Worm (Caenorhabditis elegans): ENCODE measurements around the gene K08E3.2.

K08E3.2 gene

DNA sequence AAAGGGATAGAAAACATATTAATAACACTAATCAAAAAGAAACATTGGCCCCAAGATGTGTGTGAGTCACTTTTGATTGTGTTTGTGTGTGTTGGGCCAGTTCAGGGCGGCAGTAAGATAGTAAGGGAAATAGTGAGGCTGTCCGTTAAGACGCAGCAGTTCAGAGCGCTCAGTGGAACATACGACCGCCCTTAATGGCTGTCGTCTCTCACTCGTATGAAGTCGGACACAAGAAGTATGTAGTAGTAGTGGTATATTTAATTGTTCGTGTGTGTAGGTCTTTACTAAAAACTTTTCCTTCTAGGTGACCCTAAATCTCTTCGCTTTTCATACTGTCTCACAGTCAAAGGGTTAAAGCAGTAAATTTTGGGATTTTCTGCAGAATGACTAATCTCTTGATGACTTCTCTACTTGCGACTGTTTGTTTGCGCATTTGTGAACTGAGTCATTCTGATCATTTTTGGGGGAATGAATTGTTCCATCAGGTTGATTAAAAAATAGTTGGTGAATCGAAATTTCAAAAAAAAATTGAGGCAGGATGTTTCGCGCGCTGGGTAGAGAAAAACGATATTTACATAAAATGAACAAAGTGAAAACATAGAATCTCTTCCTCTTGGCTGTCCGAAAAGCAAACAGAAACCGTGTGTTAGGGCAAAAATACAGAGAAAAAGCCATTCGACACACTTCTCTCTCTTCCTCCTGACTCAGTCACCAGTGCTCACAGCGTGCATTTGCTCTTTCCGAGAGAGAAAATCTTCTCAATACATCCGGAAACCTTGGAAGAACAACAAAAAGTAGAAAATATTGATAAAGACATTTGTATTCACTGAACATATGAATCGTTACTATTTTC, 15.0 kb upstream of the K08E3.2 start (continued):
- TF ChIP-seq dve-1 (tag; optimal IDR thresholded peaks at IDR 0.05; ENCODE audit: insufficient read depth) = peak; percentile 54
- TF ChIP-seq nhr-11 (tag; optimal IDR thresholded peaks at IDR 0.05) = no peak
- no peak for TF ChIP-seq tag-97 (GFP tag; IDR thresholded peaks at IDR 0.05)
- TF ChIP-seq mdl-1 (tag; optimal IDR thresholded peaks at IDR 0.05) = no peak
- TF ChIP-seq zip-11 (GFP tag; IDR thresholded peaks at IDR 0.05) = no peak
- no peak for TF ChIP-seq duxl-1 (tag; optimal IDR thresholded peaks at IDR 0.05; ENCODE audit: poor library complexity)
- TF ChIP-seq vab-7 (GFP tag; IDR thresholded peaks at IDR 0.05) = no peak
- peak; percentile 59 for TF ChIP-seq nhr-10 (tag; optimal IDR thresholded peaks at IDR 0.05)
- peak; percentile 56 for TF ChIP-seq hlh-11 (tag; optimal IDR thresholded peaks at IDR 0.05)
- peak; percentile 42 for TF ChIP-seq hlh-30 (tag; optimal IDR thresholded peaks at IDR 0.05; ENCODE audit: insufficient read depth)
- TF ChIP-seq mdt-29 (GFP tag; IDR thresholded peaks at IDR 0.05) = 0 out of 2 replicates have a peak, but pooled peaks have one; percentile 36
- TF ChIP-seq zfp-3 (GFP tag; conservative IDR thresholded peaks at IDR 0.05) = 0 out of 2 replicates have a peak, but pooled peaks have one; percentile 43
- TF ChIP-seq D1046.2 (GFP tag; IDR thresholded peaks at IDR 0.05) = no peak
- TF ChIP-seq hif-1 (tag; optimal IDR thresholded peaks at IDR 0.05) = no peak
- TF ChIP-seq nhr-102 (tag; optimal IDR thresholded peaks at IDR 0.05) = no peak
- no peak for TF ChIP-seq T20F7.1 (GFP tag; optimal IDR thresholded peaks at IDR 0.05)
- TF ChIP-seq ceh-32 (tag; optimal IDR thresholded peaks at IDR 0.05; ENCODE audit: poor library complexity) = no peak
- TF ChIP-seq aha-1 (tag) = peak; percentile 98
- peak; percentile 63 for TF ChIP-seq pqm-1 (tag; optimal IDR thresholded peaks at IDR 0.05)
- TF ChIP-seq daf-8 (GFP tag; IDR thresholded peaks at IDR 0.05) = no peak
- TF ChIP-seq spr-3 (GFP tag; optimal IDR thresholded peaks at IDR 0.05) = no peak
- TF ChIP-seq php-3 (GFP tag; IDR thresholded peaks at IDR 0.05) = no peak
- no peak for TF ChIP-seq rbr-2 (tag; optimal IDR thresholded peaks at IDR 0.05)
- no peak for TF ChIP-seq daf-12 (tag; optimal IDR thresholded peaks at IDR 0.05)
- no peak for TF ChIP-seq madf-5 (GFP tag; IDR thresholded peaks at IDR 0.05)
- no peak for TF ChIP-seq spr-1 (tag; optimal IDR thresholded peaks at IDR 0.05)
- TF ChIP-seq lin-15B (tag; optimal IDR thresholded peaks at IDR 0.05) = no peak
- no peak for TF ChIP-seq snpc-4 (tag; optimal IDR thresholded peaks at IDR 0.05)
- TF ChIP-seq ama-1 (optimal IDR thresholded peaks at IDR 0.05) = peak; percentile 87
- 0 out of 2 replicates have a peak, but pooled peaks have one; percentile 18 for TF ChIP-seq ctbp-1 (GFP tag; IDR thresholded peaks at IDR 0.05)
- no peak for TF ChIP-seq unc-130 (GFP tag; optimal IDR thresholded peaks at IDR 0.05)
- TF ChIP-seq Y5F2A.4 (GFP tag; optimal IDR thresholded peaks at IDR 0.05) = no peak
- TF ChIP-seq daf-16 (GFP tag; optimal IDR thresholded peaks at IDR 0.05) = no peak
- TF ChIP-seq daf-16 (tag; optimal IDR thresholded peaks at IDR 0.05) = peak; percentile 28
- no peak for TF ChIP-seq set-16 (GFP tag; IDR thresholded peaks at IDR 0.05)
- TF ChIP-seq Y48G9A.11 (GFP tag; IDR thresholded peaks at IDR 0.05) = no peak
- no peak for TF ChIP-seq lir-3 (tag; optimal IDR thresholded peaks at IDR 0.05)
- TF ChIP-seq madf-9 (GFP tag; conservative IDR thresholded peaks at IDR 0.05) = no peak
- no peak for TF ChIP-seq cey-2 (tag; optimal IDR thresholded peaks at IDR 0.05; ENCODE audit: borderline replicate concordance, insufficient read depth)
- no peak for TF ChIP-seq dpl-1 (GFP tag; optimal IDR thresholded peaks at IDR 0.05)
- 0 out of 2 replicates have a peak, but pooled peaks have one; percentile 6 for TF ChIP-seq snpc-1.2 (GFP tag; IDR thresholded peaks at IDR 0.05)
- no peak for TF ChIP-seq lim-7 (GFP tag; IDR thresholded peaks at IDR 0.05)
- TF ChIP-seq F10B5.3 (tag; optimal IDR thresholded peaks at IDR 0.05) = peak; percentile 8
- no peak for TF ChIP-seq mxl-2 (GFP tag; conservative IDR thresholded peaks at IDR 0.05)
- TF ChIP-seq T26A8.4 (GFP tag; IDR thresholded peaks at IDR 0.05) = peak; percentile 58
- TF ChIP-seq zag-1 (tag; optimal IDR thresholded peaks at IDR 0.05) = no peak
- TF ChIP-seq ceh-20 (GFP tag; IDR thresholded peaks at IDR 0.05) = no peak
- no peak for TF ChIP-seq daf-19 (GFP tag; conservative IDR thresholded peaks at IDR 0.05)
- TF ChIP-seq jun-1 (tag; optimal IDR thresholded peaks at IDR 0.05) = no peak
- TF ChIP-seq nhr-6 (tag; optimal IDR thresholded peaks at IDR 0.05) = no peak
